Fruit fly (Drosophila melanogaster) whole organism: ENCODE results near the gene CG13310.

Experiments
- CG8478 ChIP-seq: fragments of >200 bp; optimal IDR thresholded peaks from 2 replicates; lab custom pipeline; 2018; ENCODE audit warnings: inconsistent platforms
- EcR ChIP-seq, 2 experiments: fragments of >200 bp; optimal IDR thresholded peaks; 2 replicates each; lab custom pipeline; 2017; ENCODE audit warnings: missing biosample characterization in 2 of 2, missing genetic modification characterization in 2 of 2, missing genetic modification reagents in 2 of 2
- pan ChIP-seq: fragments of >200 bp; optimal IDR thresholded peaks from 2 replicates; lab custom pipeline; 2017
- psq ChIP-seq: fragments of >200 bp; optimal IDR thresholded peaks from 2 replicates; lab custom pipeline; 2017

dm6 chr3L:8788445-8788844 lies 11.9 kb downstream of the CG13310 start, which contains the start of gene Acbp5:
- TF ChIP-seq pan (lab: Kevin White, UChicago) (no peak), EcR (GFP tag; optimal IDR thresholded peaks at IDR 0.05; lab: Kevin White, UChicago) (no peak), CG8478 (lab: Kevin White, UChicago) (no peak), psq (no peak)
